Fruit fly (Drosophila melanogaster): ENCODE data around the gene CG46280.

CG46280 gene

dm6 chr3R:13015811-13016766, 14.4 kb downstream of the CG46280 start (continued):
- TF ChIP-seq CG11398 (GFP tag; optimal IDR thresholded peaks at IDR 0.05), result peak; percentile 10
- TF ChIP-seq Vsx1 (GFP tag; optimal IDR thresholded peaks at IDR 0.05), result no peak
- TF ChIP-seq CG8765 (GFP tag; IDR thresholded peaks at IDR 0.05), result peak; percentile 22; the same call in 1 of the 2 replicates
- TF ChIP-seq CG1233 (GFP tag; optimal IDR thresholded peaks at IDR 0.05), result peak; percentile 23
- TF ChIP-seq sens (GFP tag), result peak; percentile 89
- TF ChIP-seq Pdp1 (GFP tag; optimal IDR thresholded peaks at IDR 0.05), result peak; percentile 16 to 46
- TF ChIP-seq Dll (GFP tag; IDR thresholded peaks at IDR 0.05; ENCODE audit: partially characterized antibody), result no peak
- no peak for TF ChIP-seq CG6654 (GFP tag; optimal IDR thresholded peaks at IDR 0.05)
- TF ChIP-seq h (optimal IDR thresholded peaks at IDR 0.05), result no peak
- TF ChIP-seq CG7839 (tag; optimal IDR thresholded peaks at IDR 0.05), result no peak
- no peak for TF ChIP-seq CG18599 (GFP tag; optimal IDR thresholded peaks at IDR 0.05)
- TF ChIP-seq TFAM (GFP tag; optimal IDR thresholded peaks at IDR 0.05), result no peak
- no peak for TF ChIP-seq Xrp1 (GFP tag; IDR thresholded peaks at IDR 0.05)
- TF ChIP-seq usp (GFP tag; optimal IDR thresholded peaks at IDR 0.05), result no peak
- no peak for TF ChIP-seq CG4617 (GFP tag; optimal IDR thresholded peaks at IDR 0.05; ENCODE audit: borderline replicate concordance)
- TF ChIP-seq CG12236 (GFP tag; optimal IDR thresholded peaks at IDR 0.05), result no peak
- TF ChIP-seq CG11504 (tag; optimal IDR thresholded peaks at IDR 0.05), result no peak
- no peak for TF ChIP-seq vnd (GFP tag; IDR thresholded peaks at IDR 0.05; ENCODE audit: partially characterized antibody)
- no peak for TF ChIP-seq cas (GFP tag; IDR thresholded peaks at IDR 0.05)
- TF ChIP-seq CG12299 (tag; optimal IDR thresholded peaks at IDR 0.05), result no peak
- no peak for TF ChIP-seq Scr (GFP tag; IDR thresholded peaks at IDR 0.05; ENCODE audit: partially characterized antibody)
- TF ChIP-seq pho (GFP tag; optimal IDR thresholded peaks at IDR 0.05), result peak; percentile 18
- no peak for TF ChIP-seq CG14965 (GFP tag; optimal IDR thresholded peaks at IDR 0.05; ENCODE audit: borderline replicate concordance)
- no peak for TF ChIP-seq Hr51 (GFP tag; optimal IDR thresholded peaks at IDR 0.05)
- TF ChIP-seq zfh1 (GFP tag; IDR thresholded peaks at IDR 0.05), result no peak
- no peak for TF ChIP-seq BEAF-32 (GFP tag; optimal IDR thresholded peaks at IDR 0.05)
- no peak for TF ChIP-seq ttk (GFP tag; IDR thresholded peaks at IDR 0.05)
- no peak for TF ChIP-seq CG17359 (tag; optimal IDR thresholded peaks at IDR 0.05)
- no peak for TF ChIP-seq unc-4 (GFP tag; IDR thresholded peaks at IDR 0.05; ENCODE audit: partially characterized antibody)
- no peak for TF ChIP-seq Ssrp (tag; optimal IDR thresholded peaks at IDR 0.05)
- no peak for TF ChIP-seq MESR4 (GFP tag; optimal IDR thresholded peaks at IDR 0.05)
- no peak for TF ChIP-seq CG9817 (tag; optimal IDR thresholded peaks at IDR 0.05)
- no peak for TF ChIP-seq CG33557 (GFP tag; optimal IDR thresholded peaks at IDR 0.05)
- no peak for TF ChIP-seq chm (GFP tag; IDR thresholded peaks at IDR 0.05)
- no peak for TF ChIP-seq salm (tag; optimal IDR thresholded peaks at IDR 0.05)
- TF ChIP-seq CG6689 (GFP tag; IDR thresholded peaks at IDR 0.05), result no peak
- no peak for TF ChIP-seq br (optimal IDR thresholded peaks at IDR 0.05)
- TF ChIP-seq bab2 (GFP tag; optimal IDR thresholded peaks at IDR 0.05), result no peak
- TF ChIP-seq CG31388 (GFP tag; optimal IDR thresholded peaks at IDR 0.05), result no peak
- peak; percentile 10 for TF ChIP-seq Lpt (GFP tag; optimal IDR thresholded peaks at IDR 0.05)
- TF ChIP-seq Bdp1 (GFP tag; optimal IDR thresholded peaks at IDR 0.05), result no peak
- TF ChIP-seq pnt (GFP tag; optimal IDR thresholded peaks at IDR 0.05), result no peak
- TF ChIP-seq Sox100B (GFP tag; optimal IDR thresholded peaks at IDR 0.05), result no peak
- TF ChIP-seq bbx (GFP tag; IDR thresholded peaks at IDR 0.05; ENCODE audit: partially characterized antibody), result peak; percentile 9; the same call in 1 of the 2 replicates
- peak; percentile 2 for TF ChIP-seq HmgD (GFP tag; optimal IDR thresholded peaks at IDR 0.05)
- no peak for TF ChIP-seq C15 (GFP tag; IDR thresholded peaks at IDR 0.05)
- no peak for TF ChIP-seq CG13624 (GFP tag; optimal IDR thresholded peaks at IDR 0.05)
- TF ChIP-seq CG31224 (GFP tag; IDR thresholded peaks at IDR 0.05), result peak; percentile 59
- no peak for TF ChIP-seq YL-1 (GFP tag; optimal IDR thresholded peaks at IDR 0.05)

Data from whole organism, embryonic.